Worm (Caenorhabditis elegans) whole organism, L4/young adult: ENCODE data around the gene cdr-1.
"Not testable (repeated sequence)": the region's sequence is repeated elsewhere in the genome, so short reads cannot be mapped to it uniquely, and the experiment has no call there.

Experiments
- W03F9.2 ChIP-seq: fragments of 150-350 bp; optimal IDR thresholded peaks from 2 replicates; lab custom pipeline; 2014; ENCODE audit warnings: missing biosample characterization, missing genetic modification characterization
- dao-5 ChIP-seq: sonication (generic microtip); optimal IDR thresholded peaks from 2 replicates; lab custom pipeline; 2016; ENCODE audit warnings: missing genotype, missing genetic modification characterization, moderate library complexity, missing compliant biosample characterization
- him-1 ChIP-seq: sonication (generic microtip); optimal IDR thresholded peaks from 2 replicates; lab custom pipeline; 2016; ENCODE audit warnings: missing genotype, missing genetic modification reagents, missing genetic modification characterization, missing compliant biosample characterization

cdr-1 gene

ce11 chrV:15928325-15928724 is 7.2 kb downstream of the cdr-1 start, which contains the start of gene pzf-1:
Gene pzf-1, minus strand, starts transcription at chrV:15928425.
- TF ChIP-seq dao-5 (tag; lab: Kevin White, UChicago) (no peak), him-1 (tag; lab: Kevin White, UChicago) (no peak), W03F9.2 (tag; lab: Kevin White, UChicago) (no peak)

- not testable (repeated sequence) for TF ChIP-seq W03F9.2, him-1, dao-5 (tag; lab: Kevin White, UChicago)
Measured at ce11 chrV:15929882-15930281, 8.8 kb downstream of the cdr-1 start, which contains the start of gene srbc-77. Gene srbc-77, plus strand, starts transcription at chrV:15930182.

ce11 chrV:15932390-15932789 is 11.3 kb downstream of the cdr-1 start, which contains the start of gene srw-26:
Gene srw-26, minus strand, starts transcription at chrV:15932490.
- TF ChIP-seq him-1 (tag; lab: Kevin White, UChicago) (no peak), W03F9.2 (tag; lab: Kevin White, UChicago) (no peak), dao-5 (tag; lab: Kevin White, UChicago) (no peak)

- TF ChIP-seq him-1 (tag; lab: Kevin White, UChicago), result no peak
- TF ChIP-seq dao-5 (tag; lab: Kevin White, UChicago), result no peak
- no peak for TF ChIP-seq W03F9.2 (tag; lab: Kevin White, UChicago)
Measured at ce11 chrV:15940254-15940653, 19.1 kb downstream of the cdr-1 start, which contains the start of gene srw-55. Gene srw-55, minus strand, starts transcription at chrV:15940354.

- TF ChIP-seq him-1 (tag; lab: Kevin White, UChicago) (no peak), W03F9.2 (tag; lab: Kevin White, UChicago) (no peak), dao-5 (tag; lab: Kevin White, UChicago) (no peak)
Measured at ce11 chrV:15943125-15943524, 22.0 kb downstream of the cdr-1 start, which contains the start of gene srw-53. Gene srw-53, plus strand, starts transcription at chrV:15943425.

ce11 chrV:15950903-15951302 is 29.8 kb downstream of the cdr-1 start, which contains the start of gene srw-59:
Gene srw-59, minus strand, starts transcription at chrV:15951003.
- TF ChIP-seq W03F9.2 (tag; lab: Kevin White, UChicago) (no peak), dao-5 (tag; lab: Kevin White, UChicago) (no peak), him-1 (tag; lab: Kevin White, UChicago) (no peak)

ce11 chrV:15952762-15953161 is 31.7 kb downstream of the cdr-1 start, which contains the start of gene srw-56:
Gene srw-56, minus strand, starts transcription at chrV:15952862.
- TF ChIP-seq him-1 (tag; lab: Kevin White, UChicago) (no peak), dao-5 (tag; lab: Kevin White, UChicago) (no peak), W03F9.2 (tag; lab: Kevin White, UChicago) (no peak)

- no peak for TF ChIP-seq dao-5 (tag; lab: Kevin White, UChicago)
- TF ChIP-seq W03F9.2 (tag; lab: Kevin White, UChicago), result no peak
- TF ChIP-seq him-1 (tag; lab: Kevin White, UChicago), result no peak
Measured at ce11 chrV:15954932-15955331, 33.8 kb downstream of the cdr-1 start, which contains the start of gene srw-57. Gene srw-57, minus strand, starts transcription at chrV:15955032.

- TF ChIP-seq him-1 (tag; lab: Kevin White, UChicago), result no peak
- no peak for TF ChIP-seq W03F9.2 (tag; lab: Kevin White, UChicago)
- TF ChIP-seq dao-5 (tag; lab: Kevin White, UChicago), result no peak
Measured at ce11 chrV:15955497-15955896, 34.4 kb downstream of the cdr-1 start, which contains the start of gene srh-186. Gene srh-186, plus strand, starts transcription at chrV:15955797.

ce11 chrV:15957098-15957497 is 36.0 kb downstream of the cdr-1 start, which contains the start of gene F36G9.3:
Gene F36G9.3, plus strand, starts transcription at chrV:15957398.
- TF ChIP-seq W03F9.2 (tag; lab: Kevin White, UChicago), result no peak
- TF ChIP-seq dao-5 (tag; lab: Kevin White, UChicago), result no peak
- TF ChIP-seq him-1 (tag; lab: Kevin White, UChicago), result no peak

ce11 chrV:15959456-15959855 is 38.3 kb downstream of the cdr-1 start:
- no peak for TF ChIP-seq dao-5 (tag; lab: Kevin White, UChicago)
- no peak for TF ChIP-seq W03F9.2 (tag; lab: Kevin White, UChicago)
- no peak for TF ChIP-seq him-1 (tag; lab: Kevin White, UChicago)

- no peak for TF ChIP-seq him-1 (tag; lab: Kevin White, UChicago)
- TF ChIP-seq W03F9.2 (tag; lab: Kevin White, UChicago), result no peak
- no peak for TF ChIP-seq dao-5 (tag; lab: Kevin White, UChicago)
Measured at ce11 chrV:15965114-15965513, 44.0 kb downstream of the cdr-1 start, which contains the start of gene sri-2. Gene sri-2, minus strand, starts transcription at chrV:15965214.

- TF ChIP-seq dao-5 (tag; lab: Kevin White, UChicago) (no peak), W03F9.2 (tag; lab: Kevin White, UChicago) (no peak), him-1 (tag; lab: Kevin White, UChicago) (no peak)
Measured at ce11 chrV:15967542-15967941, 46.4 kb downstream of the cdr-1 start, which contains the start of gene sri-1. Gene sri-1, minus strand, starts transcription at chrV:15967642.

ce11 chrV:15969653-15970052 is 48.5 kb downstream of the cdr-1 start, which contains the start of gene F36G9.7:
Gene F36G9.7, minus strand, starts transcription at chrV:15969753.
- TF ChIP-seq him-1 (tag; lab: Kevin White, UChicago), result no peak
- no peak for TF ChIP-seq dao-5 (tag; lab: Kevin White, UChicago)
- TF ChIP-seq W03F9.2 (tag; lab: Kevin White, UChicago), result no peak
